Fruit fly (Drosophila melanogaster): ENCODE results near the gene CG10588.

dm6 chr3L:20946944-20947343, 9.8 kb upstream of the CG10588 start:
- no peak for TF ChIP-seq pan (optimal IDR thresholded peaks at IDR 0.05)
- TF ChIP-seq psq (optimal IDR thresholded peaks at IDR 0.05) = no peak
- no peak for TF ChIP-seq usp (GFP tag; optimal IDR thresholded peaks at IDR 0.05)
- TF ChIP-seq Dll (optimal IDR thresholded peaks at IDR 0.05) = no peak
- no peak for TF ChIP-seq EcR (GFP tag; optimal IDR thresholded peaks at IDR 0.05)
